Worm (Caenorhabditis elegans): Measurements from ENCODE around the gene Y45F10A.7.

ce11 chrIV:13482469-13482868 lies 9.9 kb upstream of the Y45F10A.7 start, which contains the start of gene Y38H8A.1:
- TF ChIP-seq unc-62 (GFP tag; optimal IDR thresholded peaks at IDR 0.05) (no peak), lin-13 (GFP tag; optimal IDR thresholded peaks at IDR 0.05) (no peak), nhr-25 (tag; optimal IDR thresholded peaks at IDR 0.05) (no peak)
